4 fruit fly cellular contexts compared by ENCODE assay signal in genomic region chr3L:1789339-1789738, dm6.
TF ChIP-seq lines count a peak whose summit lies in the region.

No protein-coding gene starts in this region.

- no peak for TF ChIP-seq CTCF in whole organism, embryonic (GFP tag; optimal IDR thresholded peaks at IDR 0.05; lab: Kevin White, UChicago)

TF ChIP-seq in whole organism, adult, 20 proteins besides CTCF, POLR2A, EP300 and RAD21:
- TF ChIP-seq pad (GFP tag; optimal IDR thresholded peaks at IDR 0.05; lab: Kevin White, UChicago) = no peak
- TF ChIP-seq cic (GFP tag; optimal IDR thresholded peaks at IDR 0.05; lab: Kevin White, UChicago) = peak; percentile 70

TF ChIP-seq in whole organism, embryonic, 481 proteins besides CTCF, POLR2A, EP300 and RAD21:
- peak; percentile 18 for TF ChIP-seq HmgZ (tag; optimal IDR thresholded peaks at IDR 0.05; lab: Kevin White, UChicago)
- TF ChIP-seq esg (GFP tag; conservative IDR thresholded peaks at IDR 0.05; lab: Robert Waterston, UW) = no peak
- peak; percentile 57 for TF ChIP-seq GATAe (GFP tag; conservative IDR thresholded peaks at IDR 0.05; lab: Robert Waterston, UW)
- peak; percentile 28 for TF ChIP-seq kay (GFP tag; optimal IDR thresholded peaks at IDR 0.05; lab: Kevin White, UChicago)
- peak; percentile 55 for TF ChIP-seq CG10543 (GFP tag; optimal IDR thresholded peaks at IDR 0.05; lab: Kevin White, UChicago)
- TF ChIP-seq CG34376 (GFP tag; optimal IDR thresholded peaks at IDR 0.05; lab: Kevin White, UChicago) = peak; percentile 65
- TF ChIP-seq exex (tag; optimal IDR thresholded peaks at IDR 0.05; lab: Kevin White, UChicago) = peak; percentile 69
- TF ChIP-seq grn (GFP tag; optimal IDR thresholded peaks at IDR 0.05; lab: Kevin White, UChicago) = peak; percentile 3
- TF ChIP-seq sd (tag; optimal IDR thresholded peaks at IDR 0.05; lab: Kevin White, UChicago) = peak; percentile 78
- no peak for TF ChIP-seq ara (GFP tag; IDR thresholded peaks at IDR 0.05; lab: Robert Waterston, UW)
- no peak for TF ChIP-seq dimm (GFP tag; IDR thresholded peaks at IDR 0.05; lab: Robert Waterston, UW)
- TF ChIP-seq hth (optimal IDR thresholded peaks at IDR 0.05; lab: Kevin White, UChicago) = no peak
- TF ChIP-seq Hey (tag; optimal IDR thresholded peaks at IDR 0.05; lab: Kevin White, UChicago) = peak; percentile 97
- peak in 1 of 2 experiments; percentile 66 for TF ChIP-seq Pdp1 (GFP tag; optimal IDR thresholded peaks at IDR 0.05; lab: Kevin White, UChicago)
- TF ChIP-seq sug (tag; optimal IDR thresholded peaks at IDR 0.05; lab: Kevin White, UChicago) = peak; percentile 66
- TF ChIP-seq rib (GFP tag; IDR thresholded peaks at IDR 0.05; lab: Robert Waterston, UW) = no peak
- TF ChIP-seq Jarid2 (GFP tag; optimal IDR thresholded peaks at IDR 0.05; lab: Kevin White, UChicago) = no peak
- TF ChIP-seq pfk (GFP tag; optimal IDR thresholded peaks at IDR 0.05; lab: Kevin White, UChicago) = peak; percentile 55
- 0 out of 3 replicates have a peak, but pooled peaks have one; percentile 8 for TF ChIP-seq Dbx (GFP tag; IDR thresholded peaks at IDR 0.05; lab: Robert Waterston, UW)
- TF ChIP-seq CG13287 (GFP tag; IDR thresholded peaks at IDR 0.05; lab: Robert Waterston, UW; ENCODE audit: partially characterized antibody) = no peak
- TF ChIP-seq mirr (GFP tag; optimal IDR thresholded peaks at IDR 0.05; lab: Kevin White, UChicago) = peak; percentile 34
TF ChIP-seq in whole organism, embryonic: peak in this region for 14.

TF ChIP-seq in whole organism, prepupa, 60 proteins besides CTCF, POLR2A, EP300 and RAD21:
- TF ChIP-seq vri (GFP tag; optimal IDR thresholded peaks at IDR 0.05; lab: Kevin White, UChicago) = peak; percentile 49
- TF ChIP-seq CG32006 (GFP tag; optimal IDR thresholded peaks at IDR 0.05; lab: Kevin White, UChicago) = no peak
TF ChIP-seq in whole organism, prepupa: peak in this region for 1.

TF ChIP-seq in whole organism, pupa, 21 proteins besides CTCF, POLR2A, EP300 and RAD21:
- TF ChIP-seq gl (tag; optimal IDR thresholded peaks at IDR 0.05; lab: Kevin White, UChicago) = no peak
- TF ChIP-seq EcR (GFP tag; optimal IDR thresholded peaks at IDR 0.05; lab: Kevin White, UChicago) = peak; percentile 33
